Worm (Caenorhabditis elegans) whole organism, young adult: Measurements from ENCODE around the gene E02H1.1.

Experiments used
- B0019.2 ChIP-seq: fragments of 200-800 bp; sonication (Bioruptor generic); conservative IDR thresholded peaks from 2 replicates; pipeline ENCODE4 v1.3.6; 2022; ENCODE audit warnings: missing genetic modification reagents, missing genetic modification characterization, missing compliant biosample characterization
- D2030.7 ChIP-seq: fragments of 200-800 bp; sonication (Bioruptor generic); IDR thresholded peaks from 2 replicates; pipeline ENCODE4 v1.3.6; 2022; ENCODE audit warnings: missing genetic modification reagents, missing genetic modification characterization, missing compliant biosample characterization
- F22D6.2 ChIP-seq: sonication (generic microtip); optimal IDR thresholded peaks from 2 replicates; lab custom pipeline; 2016; ENCODE audit warnings: mild to moderate bottlenecking, missing genetic modification characterization, missing compliant biosample characterization
- F39B2.1 ChIP-seq: fragments of 200-800 bp; sonication (Bioruptor generic); IDR thresholded peaks from 2 replicates; pipeline ENCODE4 v1.3.6; 2022; ENCODE audit warnings: missing genetic modification reagents, missing genetic modification characterization, missing compliant biosample characterization
- F49E8.2 ChIP-seq: sonication (generic microtip); optimal IDR thresholded peaks from 3 replicates; lab custom pipeline; 2017; ENCODE audit warnings: missing genetic modification characterization, mild to moderate bottlenecking, missing compliant biosample characterization, antibody characterized with exemption, moderate library complexity; ENCODE audit not compliant: insufficient read depth
- F52B5.7 ChIP-seq: sonication (generic microtip); optimal IDR thresholded peaks from 2 replicates; lab custom pipeline; 2016; ENCODE audit warnings: mild to moderate bottlenecking, missing genetic modification characterization, missing compliant biosample characterization
- F57A8.1 ChIP-seq: fragments of 200-800 bp; sonication (Bioruptor generic); optimal IDR thresholded peaks from 2 replicates; lab custom pipeline; 2018; ENCODE audit warnings: mild to moderate bottlenecking, missing genetic modification characterization, moderate library complexity, missing compliant biosample characterization
- Y67H2A.10 ChIP-seq: fragments of 200-800 bp; sonication (Bioruptor generic); conservative IDR thresholded peaks from 2 replicates; pipeline ENCODE4 v1.3.6; 2022; ENCODE audit warnings: missing genetic modification reagents, missing genetic modification characterization, missing compliant biosample characterization
- Y95B8A.8 ChIP-seq: fragments of 200-800 bp; sonication (Bioruptor generic); IDR thresholded peaks from 2 replicates; pipeline ENCODE4 v1.3.6; 2022; ENCODE audit warnings: missing genetic modification reagents, missing genetic modification characterization, missing compliant biosample characterization
- ZK185.1 ChIP-seq: sonication (generic microtip); optimal IDR thresholded peaks from 2 replicates; lab custom pipeline; 2016; ENCODE audit warnings: mild to moderate bottlenecking, missing genetic modification characterization, missing compliant biosample characterization; ENCODE audit not compliant: poor library complexity, severe bottlenecking
- atf-7 ChIP-seq: sonication (generic microtip); optimal IDR thresholded peaks from 2 replicates; lab custom pipeline; 2017; ENCODE audit warnings: mild to moderate bottlenecking, missing genetic modification characterization, missing compliant biosample characterization
- attf-5 ChIP-seq: fragments of 200-800 bp; sonication (Bioruptor generic); optimal IDR thresholded peaks from 2 replicates; lab custom pipeline; 2018; ENCODE audit warnings: mild to moderate bottlenecking, missing genetic modification characterization, missing compliant biosample characterization
- bed-1 ChIP-seq: fragments of 200-800 bp; sonication (Bioruptor generic); IDR thresholded peaks from 2 replicates; pipeline ENCODE4 v1.3.6; 2022; ENCODE audit warnings: missing genetic modification reagents, missing genetic modification characterization, missing compliant biosample characterization
- ceh-100 ChIP-seq: fragments of 200-800 bp; sonication (Bioruptor generic); IDR thresholded peaks from 2 replicates; pipeline ENCODE4 v1.3.6; 2022; ENCODE audit warnings: missing genetic modification reagents, missing genetic modification characterization, missing compliant biosample characterization
- ceh-79 ChIP-seq: sonication (generic microtip); optimal IDR thresholded peaks from 2 replicates; lab custom pipeline; 2017; ENCODE audit warnings: mild to moderate bottlenecking, missing genetic modification characterization, missing compliant biosample characterization
- efl-1 ChIP-seq: fragments of 150-350 bp; optimal IDR thresholded peaks from 2 replicates; lab custom pipeline; 2014; ENCODE audit warnings: missing biosample characterization, missing genetic modification reagents, missing genetic modification characterization
- egl-18 ChIP-seq: fragments of 200-800 bp; sonication (Bioruptor generic); IDR thresholded peaks from 2 replicates; pipeline ENCODE4 v1.3.6; 2022; ENCODE audit warnings: missing genetic modification reagents, missing genetic modification characterization, missing compliant biosample characterization
- ets-4 ChIP-seq: fragments of 200-800 bp; sonication (Bioruptor generic); optimal IDR thresholded peaks from 2 replicates; lab custom pipeline; 2018; ENCODE audit warnings: mild to moderate bottlenecking, missing genetic modification characterization, missing compliant biosample characterization
- him-1 ChIP-seq: sonication (generic microtip); optimal IDR thresholded peaks from 2 replicates; lab custom pipeline; 2016; ENCODE audit warnings: missing genotype, missing genetic modification reagents, missing genetic modification characterization, missing compliant biosample characterization
- hlh-26 ChIP-seq: fragments of 200-800 bp; sonication (Bioruptor generic); conservative IDR thresholded peaks from 2 replicates; pipeline ENCODE4 v1.3.6; 2022; ENCODE audit warnings: missing genetic modification reagents, missing genetic modification characterization, missing compliant biosample characterization
- hmg-1.2 ChIP-seq: fragments of 200-800 bp; sonication (Bioruptor generic); IDR thresholded peaks from 2 replicates; pipeline ENCODE4 v1.3.6; 2022; ENCODE audit warnings: missing genetic modification reagents, missing genetic modification characterization, missing compliant biosample characterization
- lag-1 ChIP-seq: fragments of 200-800 bp; sonication (Bioruptor generic); IDR thresholded peaks from 2 replicates; pipeline ENCODE4 v1.3.6; 2022; ENCODE audit warnings: missing genetic modification reagents, missing genetic modification characterization, missing compliant biosample characterization
- let-607 ChIP-seq, 2 experiments: fragments of 200-800 bp in 1 of 2; sonication (Bioruptor generic) in 1 of 2; sonication (generic microtip) in 1 of 2; optimal IDR thresholded peaks; 2 replicates each; lab custom pipeline; 2016 to 2018; ENCODE audit warnings: mild to moderate bottlenecking in 2 of 2, missing compliant biosample characterization in 2 of 2, missing genetic modification characterization in 2 of 2, moderate library complexity in 2 of 2, missing genotype in 1 of 2
- lin-26 ChIP-seq: fragments of 200-800 bp; sonication (Bioruptor generic); IDR thresholded peaks from 2 replicates; pipeline ENCODE4 v1.3.6; 2022; ENCODE audit warnings: missing genetic modification reagents, missing genetic modification characterization, missing compliant biosample characterization
- madf-10 ChIP-seq: sonication (generic microtip); optimal IDR thresholded peaks from 2 replicates; lab custom pipeline; 2016; ENCODE audit warnings: mild to moderate bottlenecking, missing genetic modification characterization, missing compliant biosample characterization
- madf-6 ChIP-seq: fragments of 200-800 bp; sonication (Bioruptor generic); IDR thresholded peaks from 2 replicates; pipeline ENCODE4 v1.3.6; 2022; ENCODE audit warnings: missing genetic modification reagents, missing genetic modification characterization, missing compliant biosample characterization
- nfya-2 ChIP-seq: fragments of 200-800 bp; sonication (Bioruptor generic); IDR thresholded peaks from 2 replicates; pipeline ENCODE4 v1.3.6; 2022; ENCODE audit warnings: missing genetic modification reagents, missing genetic modification characterization, missing compliant biosample characterization
- nfyb-1 ChIP-seq: fragments of 200-800 bp; sonication (Bioruptor generic); IDR thresholded peaks from 2 replicates; pipeline ENCODE4 v1.3.6; 2022; ENCODE audit warnings: missing genetic modification reagents, missing genetic modification characterization, missing compliant biosample characterization
- nhr-179 ChIP-seq: sonication (generic microtip); optimal IDR thresholded peaks from 2 replicates; lab custom pipeline; 2016; ENCODE audit warnings: mild to moderate bottlenecking, missing genetic modification characterization, missing compliant biosample characterization
- nhr-27 ChIP-seq: fragments of 200-800 bp; sonication (Bioruptor generic); optimal IDR thresholded peaks from 2 replicates; lab custom pipeline; 2018; ENCODE audit warnings: mild to moderate bottlenecking, missing genetic modification characterization, moderate library complexity, missing compliant biosample characterization
- nhr-90 ChIP-seq: sonication (generic microtip); optimal IDR thresholded peaks from 2 replicates; lab custom pipeline; 2016; ENCODE audit warnings: missing genotype, mild to moderate bottlenecking, missing genetic modification characterization, missing compliant biosample characterization
- repo-1 ChIP-seq: sonication (generic microtip); optimal IDR thresholded peaks from 2 replicates; lab custom pipeline; 2017; ENCODE audit warnings: mild to moderate bottlenecking, missing genetic modification characterization, missing compliant biosample characterization
- rpc-1 ChIP-seq, 2 experiments: fragments of 150-350 bp in 1 of 2; sonication (generic microtip) in 1 of 2; optimal IDR thresholded peaks; 2 replicates each; lab custom pipeline; 2014 to 2018; ENCODE audit warnings: missing biosample characterization in 1 of 2, missing genetic modification characterization in 1 of 2, missing genetic modification reagents in 1 of 2, missing genotype in 1 of 2
- snpc-1.1 ChIP-seq: sonication (generic microtip); optimal IDR thresholded peaks from 2 replicates; lab custom pipeline; 2017; ENCODE audit warnings: missing genetic modification characterization, mild to moderate bottlenecking, missing compliant biosample characterization, antibody characterized with exemption, moderate library complexity, missing genotype, missing genetic modification reagents; ENCODE audit not compliant: insufficient read depth
- snpc-1.3 ChIP-seq: sonication (generic microtip); optimal IDR thresholded peaks from 2 replicates; lab custom pipeline; 2017; ENCODE audit warnings: missing genetic modification characterization, mild to moderate bottlenecking, missing compliant biosample characterization, antibody characterized with exemption, moderate library complexity, missing genotype, missing genetic modification reagents; ENCODE audit not compliant: insufficient read depth
- snpc-4 ChIP-seq, 5 experiments: fragments of 150-350 bp in 1 of 5; sonication (generic microtip) in 4 of 5; optimal IDR thresholded peaks; 2 replicates each; lab custom pipeline; 2014 to 2018; ENCODE audit warnings: missing genetic modification characterization in 5 of 5, missing biosample characterization in 3 of 5, antibody characterized with exemption in 2 of 5, mild to moderate bottlenecking in 2 of 5, missing compliant biosample characterization in 2 of 5, missing genotype in 2 of 5, moderate library complexity in 2 of 5, missing genetic modification reagents in 1 of 5
- tbp1 ChIP-seq: fragments of 200-800 bp; sonication (Bioruptor generic); optimal IDR thresholded peaks from 2 replicates; lab custom pipeline; 2018; ENCODE audit warnings: mild to moderate bottlenecking, missing genetic modification characterization, missing compliant biosample characterization
- tlf-1 ChIP-seq: fragments of 200-800 bp; sonication (Bioruptor generic); optimal IDR thresholded peaks from 2 replicates; lab custom pipeline; 2018; ENCODE audit warnings: mild to moderate bottlenecking, missing genetic modification characterization, missing compliant biosample characterization
- ztf-22 ChIP-seq: fragments of 200-800 bp; sonication (Bioruptor generic); optimal IDR thresholded peaks from 2 replicates; lab custom pipeline; 2018; ENCODE audit warnings: mild to moderate bottlenecking, missing genetic modification characterization, moderate library complexity, missing compliant biosample characterization
- ztf-26 ChIP-seq: sonication (generic microtip); optimal IDR thresholded peaks from 2 replicates; lab custom pipeline; 2017; ENCODE audit warnings: missing genetic modification characterization, missing compliant biosample characterization

E02H1.1 gene

DNA sequence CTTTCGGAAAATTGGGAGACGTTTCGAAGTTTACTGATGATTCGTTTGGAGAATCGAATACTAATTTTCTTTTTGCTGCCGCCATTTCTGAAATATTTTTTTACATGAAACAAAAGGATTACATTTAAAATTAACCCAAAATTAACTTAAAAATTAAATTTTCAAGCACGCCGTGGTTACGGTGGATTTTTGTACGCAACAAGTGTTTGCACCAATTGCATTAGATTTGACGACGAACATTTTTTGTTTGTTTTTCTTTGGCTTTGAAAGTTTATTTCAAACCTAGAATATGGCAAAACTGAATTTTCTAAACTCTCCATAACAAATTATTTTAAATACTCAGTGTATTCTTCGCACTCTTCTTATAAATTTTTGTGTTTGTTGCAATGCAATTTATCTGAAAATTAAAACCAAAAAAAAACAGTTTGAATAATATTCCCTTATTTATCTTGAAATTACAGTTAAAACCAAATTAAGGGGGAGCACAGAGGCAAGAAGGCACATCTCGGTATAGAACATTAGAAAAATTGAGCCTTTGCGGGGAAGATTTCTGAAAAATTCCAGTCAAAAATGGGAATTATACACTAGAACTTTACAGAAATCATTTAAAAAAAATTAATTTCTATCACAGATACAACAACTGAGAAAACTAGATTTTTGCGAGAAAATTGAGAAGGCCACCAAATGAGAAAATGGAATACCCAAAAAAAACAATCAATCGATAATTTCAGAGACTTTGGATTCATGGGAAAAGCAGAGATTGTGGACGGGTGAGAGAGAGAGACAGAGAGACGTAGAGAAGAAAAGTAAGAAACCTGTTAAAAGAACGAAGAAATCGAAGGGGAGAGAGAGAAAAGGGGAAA lies 26.3 kb upstream of the E02H1.1 start, which contains the start of gene hal-3 (continued):
- TF ChIP-seq let-607 (tag; optimal IDR thresholded peaks at IDR 0.05; lab: Kevin White, UChicago) (peak in 1 of 2 experiments; percentile 56), bed-1 (no peak), Y67H2A.10 (GFP tag; lab: Robert Waterston, UW) (no peak), nhr-90 (tag; lab: Kevin White, UChicago) (peak; percentile 24), ztf-26 (no peak), atf-7 (no peak), D2030.7 (GFP tag; lab: Robert Waterston, UW) (no peak), nfya-2 (GFP tag; lab: Robert Waterston, UW) (no peak), B0019.2 (no peak), F49E8.2 (tag; lab: Kevin White, UChicago) (no peak), ztf-22 (no peak), snpc-1.1 (tag; lab: Kevin White, UChicago) (no peak), nfyb-1 (GFP tag; lab: Robert Waterston, UW) (0 out of 2 replicates have a peak, but pooled peaks have one; percentile 35), lin-26 (GFP tag; lab: Robert Waterston, UW) (no peak), ZK185.1 (peak; percentile 36), egl-18 (0 out of 2 replicates have a peak, but pooled peaks have one; percentile 24), ceh-79 (tag; lab: Kevin White, UChicago) (peak; percentile 46), repo-1 (tag; lab: Kevin White, UChicago) (peak; percentile 60), snpc-4 (GFP tag; optimal IDR thresholded peaks at IDR 0.05; lab: Kevin White, UChicago) (no peak), snpc-4 (tag; optimal IDR thresholded peaks at IDR 0.05; lab: Kevin White, UChicago) (no peak), snpc-1.3 (tag; lab: Kevin White, UChicago) (no peak), Y95B8A.8 (0 out of 2 replicates have a peak, but pooled peaks have one; percentile 52), madf-6 (GFP tag; lab: Robert Waterston, UW) (peak; percentile 48; the same call in 1 of the 2 replicates), F39B2.1 (GFP tag; lab: Robert Waterston, UW) (no peak), lag-1 (GFP tag; lab: Robert Waterston, UW) (no peak), efl-1 (GFP tag; lab: Kevin White, UChicago) (no peak), hlh-26 (GFP tag; lab: Robert Waterston, UW) (no peak), him-1 (peak; percentile 23), nhr-179 (tag; lab: Kevin White, UChicago) (no peak), tbp1 (GFP tag; lab: Kevin White, UChicago) (peak; percentile 20), ets-4 (GFP tag; lab: Kevin White, UChicago) (no peak), tlf-1 (GFP tag; lab: Kevin White, UChicago) (peak; percentile 21), F57A8.1 (GFP tag; lab: Kevin White, UChicago) (no peak)

DNA sequence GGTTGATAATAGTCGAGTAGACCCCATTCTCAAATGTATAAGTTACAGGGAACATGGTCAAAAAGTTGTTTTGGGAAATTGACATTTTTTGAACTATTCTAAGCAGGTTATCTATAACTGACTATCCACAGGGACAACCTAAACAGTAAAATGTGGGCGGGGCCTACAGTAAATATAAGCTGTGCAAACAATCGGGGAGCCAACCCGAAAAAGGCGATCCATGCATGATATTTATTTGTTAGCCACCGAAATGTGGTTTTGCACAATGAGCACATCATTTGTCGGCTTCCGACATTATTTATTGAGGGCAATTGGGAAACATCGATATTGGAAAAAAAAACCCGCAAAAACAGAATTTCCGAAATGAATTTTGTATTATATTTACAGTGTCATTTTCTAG lies 23.8 kb upstream of the E02H1.1 start, which contains the start of gene hlh-6:
Gene hlh-6, minus strand, starts transcription at position 101 of the 400 bp plus-strand sequence.
- TF ChIP-seq hmg-1.2 (GFP tag; lab: Robert Waterston, UW) (no peak), ceh-100 (GFP tag; lab: Robert Waterston, UW) (no peak), F22D6.2 (tag; lab: Kevin White, UChicago) (no peak), ZK185.1 (no peak), F52B5.7 (tag; lab: Kevin White, UChicago) (no peak), nhr-27 (no peak), attf-5 (GFP tag; lab: Kevin White, UChicago) (no peak), madf-10 (no peak), rpc-1 (optimal IDR thresholded peaks at IDR 0.05; lab: Kevin White, UChicago) (no peak), rpc-1 (tag; optimal IDR thresholded peaks at IDR 0.05; lab: Kevin White, UChicago) (no peak)
